Fruit fly (Drosophila melanogaster) whole organism, adult: Measurements from ENCODE around the gene CG13043.

Experiments used
- CG11617 ChIP-seq: fragments of 200-800 bp; sonication (Bioruptor generic); optimal IDR thresholded peaks from 2 replicates; lab custom pipeline; 2017; ENCODE audit warnings: mild to moderate bottlenecking, missing biosample characterization, missing genetic modification reagents, missing genetic modification characterization
- CG12768 ChIP-seq: fragments of 200-800 bp; sonication (Bioruptor generic); optimal IDR thresholded peaks from 2 replicates; lab custom pipeline; 2017; ENCODE audit warnings: missing biosample characterization, missing genetic modification characterization, mild to moderate bottlenecking, moderate library complexity, missing genetic modification reagents
- CG14711 ChIP-seq: fragments of 200-800 bp; sonication (Bioruptor generic); optimal IDR thresholded peaks from 2 replicates; lab custom pipeline; 2018; ENCODE audit warnings: missing biosample characterization, mild to moderate bottlenecking, missing genetic modification characterization, moderate library complexity
- CG1620 ChIP-seq: fragments of 200-800 bp; sonication (Bioruptor generic); optimal IDR thresholded peaks from 2 replicates; lab custom pipeline; 2016; ENCODE audit warnings: missing biosample characterization, missing genetic modification characterization
- CG33017 ChIP-seq: fragments of 200-800 bp; sonication (Bioruptor generic); optimal IDR thresholded peaks from 2 replicates; lab custom pipeline; 2018; ENCODE audit warnings: missing biosample characterization, mild to moderate bottlenecking, missing genetic modification characterization, moderate library complexity
- CG5204 ChIP-seq: fragments of 200-800 bp; sonication (Bioruptor generic); optimal IDR thresholded peaks from 2 replicates; lab custom pipeline; 2016; ENCODE audit warnings: missing biosample characterization, missing genetic modification characterization
- CG7045 ChIP-seq: fragments of 200-800 bp; sonication (Bioruptor generic); optimal IDR thresholded peaks from 2 replicates; lab custom pipeline; 2017; ENCODE audit warnings: missing biosample characterization, mild to moderate bottlenecking, missing genetic modification characterization
- CG7101 ChIP-seq: fragments of 200-800 bp; sonication (Bioruptor generic); optimal IDR thresholded peaks from 2 replicates; lab custom pipeline; 2018; ENCODE audit warnings: missing biosample characterization, mild to moderate bottlenecking, missing genetic modification characterization, moderate library complexity
- Clk ChIP-seq: fragments of 200-800 bp; sonication (Bioruptor generic); optimal IDR thresholded peaks from 2 replicates; lab custom pipeline; 2017; ENCODE audit warnings: missing biosample characterization, missing genetic modification characterization
- Crg-1 ChIP-seq: fragments of 200-800 bp; sonication (Bioruptor generic); optimal IDR thresholded peaks from 2 replicates; lab custom pipeline; 2016; ENCODE audit warnings: missing biosample characterization, missing genetic modification characterization
- Hr96 ChIP-seq: fragments of 200-800 bp; sonication (Bioruptor generic); optimal IDR thresholded peaks from 2 replicates; lab custom pipeline; 2016; ENCODE audit warnings: missing biosample characterization, missing genetic modification characterization
- Mnt ChIP-seq: fragments of 200-800 bp; sonication (Bioruptor generic); optimal IDR thresholded peaks from 2 replicates; lab custom pipeline; 2016; ENCODE audit warnings: missing biosample characterization, mild to moderate bottlenecking, missing genetic modification characterization
- bab1 ChIP-seq: fragments of 200-800 bp; sonication (Bioruptor generic); optimal IDR thresholded peaks from 3 replicates; lab custom pipeline; 2019; ENCODE audit warnings: missing biosample characterization, mild to moderate bottlenecking, missing genetic modification characterization, moderate library complexity
- cic ChIP-seq: fragments of 200-800 bp; sonication (Bioruptor generic); optimal IDR thresholded peaks from 2 replicates; lab custom pipeline; 2017; ENCODE audit warnings: missing biosample characterization, mild to moderate bottlenecking, missing genetic modification characterization, moderate library complexity
- cnc ChIP-seq, 2 experiments: fragments of >200 bp; optimal IDR thresholded peaks; 2 replicates each; lab custom pipeline; 2017
- kay ChIP-seq: fragments of 200-800 bp; sonication (Bioruptor generic); peaks from one replicate; lab custom pipeline; 2016; ENCODE audit warnings: missing biosample characterization, missing genetic modification characterization, borderline replicate concordance
- ovo ChIP-seq: fragments of 200-800 bp; sonication (Bioruptor generic); optimal IDR thresholded peaks from 2 replicates; lab custom pipeline; 2016; ENCODE audit warnings: missing biosample characterization, missing genetic modification characterization
- pad ChIP-seq: fragments of 200-800 bp; sonication (Bioruptor generic); optimal IDR thresholded peaks from 3 replicates; lab custom pipeline; 2017; ENCODE audit warnings: missing biosample characterization, missing genetic modification characterization, mild to moderate bottlenecking, moderate library complexity, missing genetic modification reagents
- tj ChIP-seq: fragments of 200-800 bp; sonication (Bioruptor generic); optimal IDR thresholded peaks from 3 replicates; lab custom pipeline; 2017; ENCODE audit warnings: missing biosample characterization, mild to moderate bottlenecking, missing genetic modification characterization, moderate library complexity
- toe ChIP-seq: fragments of 200-800 bp; sonication (Bioruptor generic); optimal IDR thresholded peaks from 2 replicates; lab custom pipeline; 2016; ENCODE audit warnings: missing biosample characterization, missing genetic modification characterization

CG13043 gene

dm6 chr3L:16305820-16306650 lies at the start of gene CG13043, which contains the start of gene CG13063:
Gene CG13043 (minus strand): TSS chr3L:16305870.
Gene CG13063 (plus strand): TSS chr3L:16306600.
- TF ChIP-seq bab1 (no peak), CG14711 (tag; lab: Kevin White, UChicago) (no peak), kay (GFP tag; lab: Kevin White, UChicago) (no peak), Mnt (no peak), CG5204 (no peak), Crg-1 (GFP tag; lab: Kevin White, UChicago) (no peak), toe (GFP tag; lab: Kevin White, UChicago) (no peak), CG7045 (GFP tag; lab: Kevin White, UChicago) (no peak), pad (GFP tag; lab: Kevin White, UChicago) (no peak), CG12768 (no peak), CG33017 (tag; lab: Kevin White, UChicago) (no peak), cnc (optimal IDR thresholded peaks at IDR 0.05; lab: Kevin White, UChicago) (no peak), CG11617 (GFP tag; lab: Kevin White, UChicago) (no peak), tj (GFP tag; lab: Kevin White, UChicago) (no peak), Hr96 (no peak)

dm6 chr3L:16354197-16354596 lies 48.5 kb upstream of the CG13043 start, which contains the start of gene Pdh:
Gene Pdh (minus strand): TSS chr3L:16354297.
- TF ChIP-seq kay (GFP tag; lab: Kevin White, UChicago), result no peak

- TF ChIP-seq CG7101 (tag; lab: Kevin White, UChicago), result no peak
- TF ChIP-seq toe (GFP tag; lab: Kevin White, UChicago), result no peak
- peak; percentile 57 for TF ChIP-seq bab1
- TF ChIP-seq Mnt, result no peak
- no peak for TF ChIP-seq CG33017 (tag; lab: Kevin White, UChicago)
- TF ChIP-seq Crg-1 (GFP tag; lab: Kevin White, UChicago), result no peak
Measured at dm6 chr3L:16351770-16352429, 46.2 kb upstream of the CG13043 start, which contains the start of the genes Golgin104 and Tcs3. Gene Golgin104 (minus strand): TSS chr3L:16351951. Gene Tcs3 (plus strand): TSS chr3L:16351991.

dm6 chr3L:16349686-16350085 lies 44.0 kb upstream of the CG13043 start:
- no peak for TF ChIP-seq CG12768
- TF ChIP-seq tj (GFP tag; lab: Kevin White, UChicago), result no peak
- TF ChIP-seq CG5204, result no peak
- no peak for TF ChIP-seq Hr96
- no peak for TF ChIP-seq bab1
- TF ChIP-seq CG11617 (GFP tag; lab: Kevin White, UChicago), result no peak
- no peak for TF ChIP-seq toe (GFP tag; lab: Kevin White, UChicago)
- TF ChIP-seq Mnt, result no peak
- no peak for TF ChIP-seq CG33017 (tag; lab: Kevin White, UChicago)
- no peak for TF ChIP-seq CG7045 (GFP tag; lab: Kevin White, UChicago)
- TF ChIP-seq Clk (GFP tag; lab: Kevin White, UChicago), result no peak
- TF ChIP-seq pad (GFP tag; lab: Kevin White, UChicago), result no peak
- no peak for TF ChIP-seq cnc (optimal IDR thresholded peaks at IDR 0.05; lab: Kevin White, UChicago)
- no peak for TF ChIP-seq kay (GFP tag; lab: Kevin White, UChicago)
- TF ChIP-seq Crg-1 (GFP tag; lab: Kevin White, UChicago), result no peak
- TF ChIP-seq CG7101 (tag; lab: Kevin White, UChicago), result no peak
- TF ChIP-seq CG14711 (tag; lab: Kevin White, UChicago), result no peak

dm6 chr3L:16347914-16348313 lies 42.2 kb upstream of the CG13043 start, which contains the start of gene mRpS34:
Gene mRpS34 (plus strand): TSS chr3L:16348074.
- TF ChIP-seq Crg-1 (GFP tag; lab: Kevin White, UChicago), result no peak
- TF ChIP-seq CG33017 (tag; lab: Kevin White, UChicago), result no peak
- TF ChIP-seq cic (GFP tag; lab: Kevin White, UChicago), result no peak
- no peak for TF ChIP-seq bab1
- no peak for TF ChIP-seq CG1620
- TF ChIP-seq CG5204, result no peak
- TF ChIP-seq Clk (GFP tag; lab: Kevin White, UChicago), result no peak
- no peak for TF ChIP-seq Hr96
- no peak for TF ChIP-seq tj (GFP tag; lab: Kevin White, UChicago)

- TF ChIP-seq ovo (GFP tag; lab: Kevin White, UChicago), result no peak
Measured at dm6 chr3L:16346023-16346422, 40.4 kb upstream of the CG13043 start, which contains the start of gene CG33257. Gene CG33257 (plus strand): TSS chr3L:16346323.

- TF ChIP-seq Hr96 (no peak), Crg-1 (GFP tag; lab: Kevin White, UChicago) (no peak), toe (GFP tag; lab: Kevin White, UChicago) (no peak)
Measured at dm6 chr3L:16339873-16340272, 34.2 kb upstream of the CG13043 start.
